Fruit fly (Drosophila melanogaster): Measurements from ENCODE around the gene Graf.

The Graf gene

dm6 chrX:15740288-15740726, 20.2 kb downstream of the Graf start (continued):
- peak; percentile 53 for TF ChIP-seq org-1 (GFP tag; optimal IDR thresholded peaks at IDR 0.05)
- peak; percentile 57 for TF ChIP-seq Dip3 (GFP tag; optimal IDR thresholded peaks at IDR 0.05)
- peak; percentile 85 for TF ChIP-seq Fer1 (GFP tag; optimal IDR thresholded peaks at IDR 0.05)
- TF ChIP-seq CG6854 (GFP tag; optimal IDR thresholded peaks at IDR 0.05) = peak; percentile 55
- no peak for TF ChIP-seq gsb-n (tag; optimal IDR thresholded peaks at IDR 0.05)
- TF ChIP-seq ase (GFP tag; IDR thresholded peaks at IDR 0.05) = peak; percentile 65; the same call in 1 of the 3 replicates
- TF ChIP-seq Meics (GFP tag; optimal IDR thresholded peaks at IDR 0.05) = peak; percentile 85
- TF ChIP-seq ci (GFP tag; IDR thresholded peaks at IDR 0.05) = peak; percentile 85
- peak; percentile 50; the same call in 1 of the 2 replicates for TF ChIP-seq Rx (GFP tag; IDR thresholded peaks at IDR 0.05)
- TF ChIP-seq CG12299 (tag; optimal IDR thresholded peaks at IDR 0.05) = peak; percentile 32
- TF ChIP-seq ERR (GFP tag; optimal IDR thresholded peaks at IDR 0.05) = peak; percentile 26
- TF ChIP-seq CG18764 (GFP tag; optimal IDR thresholded peaks at IDR 0.05) = peak; percentile 45
- TF ChIP-seq Drgx (GFP tag; IDR thresholded peaks at IDR 0.05) = peak; percentile 46
- no peak for TF ChIP-seq CG11398 (GFP tag; optimal IDR thresholded peaks at IDR 0.05)
- peak; percentile 45 for TF ChIP-seq gcm2 (GFP tag; optimal IDR thresholded peaks at IDR 0.05)
- TF ChIP-seq wek (GFP tag; optimal IDR thresholded peaks at IDR 0.05) = no peak
- TF ChIP-seq dan (GFP tag; IDR thresholded peaks at IDR 0.05) = no peak
- TF ChIP-seq CG12942 (GFP tag; optimal IDR thresholded peaks at IDR 0.05) = peak; percentile 30
- no peak for TF ChIP-seq CG11723 (GFP tag; optimal IDR thresholded peaks at IDR 0.05)
- TF ChIP-seq CG10565 (GFP tag; optimal IDR thresholded peaks at IDR 0.05) = no peak
- peak; percentile 69 for TF ChIP-seq B-H1 (GFP tag; IDR thresholded peaks at IDR 0.05)
- peak; percentile 42 for TF ChIP-seq ash1 (GFP tag; optimal IDR thresholded peaks at IDR 0.05)
- TF ChIP-seq CG6683 (GFP tag; optimal IDR thresholded peaks at IDR 0.05) = peak; percentile 63
- TF ChIP-seq bowl (GFP tag; IDR thresholded peaks at IDR 0.05) = no peak; the same call in 1 of the 2 replicates
- peak; percentile 80 for TF ChIP-seq Dek (tag; optimal IDR thresholded peaks at IDR 0.05)
- TF ChIP-seq CG34422 (GFP tag; IDR thresholded peaks at IDR 0.05) = peak; percentile 57; the same call in 1 of the 3 replicates
- no peak for TF ChIP-seq pb (GFP tag; optimal IDR thresholded peaks at IDR 0.05)
- peak; percentile 74 for TF ChIP-seq CG11504 (tag; optimal IDR thresholded peaks at IDR 0.05)
- peak; percentile 60 for TF ChIP-seq vfl (GFP tag; optimal IDR thresholded peaks at IDR 0.05)
- peak; percentile 59 for TF ChIP-seq CG43689 (GFP tag; IDR thresholded peaks at IDR 0.05)
- TF ChIP-seq D19A (tag; optimal IDR thresholded peaks at IDR 0.05) = peak; percentile 37
- TF ChIP-seq slbo (GFP tag; IDR thresholded peaks at IDR 0.05) = peak; percentile 91
- 0 out of 2 replicates have a peak, but pooled peaks have one; percentile 33 for TF ChIP-seq H2.0 (GFP tag; IDR thresholded peaks at IDR 0.05)
- TF ChIP-seq Sry-δ (GFP tag; optimal IDR thresholded peaks at IDR 0.05) = peak; percentile 12
- TF ChIP-seq HmgZ (tag; optimal IDR thresholded peaks at IDR 0.05) = peak; percentile 88
- TF ChIP-seq slou (GFP tag; optimal IDR thresholded peaks at IDR 0.05) = peak; percentile 9
- TF ChIP-seq so (GFP tag; IDR thresholded peaks at IDR 0.05) = 0 out of 3 replicates have a peak, but pooled peaks have one; percentile 31
- TF ChIP-seq CG17612 (GFP tag; IDR thresholded peaks at IDR 0.05) = peak; percentile 55; the same call in 1 of the 2 replicates
- TF ChIP-seq al (GFP tag; IDR thresholded peaks at IDR 0.05) = peak; percentile 66; the same call in 1 of the 2 replicates
- no peak for TF ChIP-seq TFAM (GFP tag; optimal IDR thresholded peaks at IDR 0.05)
- no peak for TF ChIP-seq CG12236 (GFP tag; optimal IDR thresholded peaks at IDR 0.05)
- TF ChIP-seq unc-4 (GFP tag; IDR thresholded peaks at IDR 0.05; ENCODE audit: partially characterized antibody) = no peak
- TF ChIP-seq CG3995 (GFP tag; optimal IDR thresholded peaks at IDR 0.05) = peak; percentile 14
- TF ChIP-seq sna (GFP tag; IDR thresholded peaks at IDR 0.05; ENCODE audit: partially characterized antibody) = no peak
- no peak for TF ChIP-seq ato (GFP tag; IDR thresholded peaks at IDR 0.05; ENCODE audit: partially characterized antibody)
- no peak for TF ChIP-seq Stat92E (GFP tag; optimal IDR thresholded peaks at IDR 0.05)
- TF ChIP-seq lov (optimal IDR thresholded peaks at IDR 0.05) = no peak
- TF ChIP-seq lov (GFP tag; IDR thresholded peaks at IDR 0.05) = no peak
- TF ChIP-seq CG32767 (GFP tag; IDR thresholded peaks at IDR 0.05) = no peak
- TF ChIP-seq Ptx1 (GFP tag; IDR thresholded peaks at IDR 0.05) = peak; percentile 75
- peak; percentile 79 for TF ChIP-seq CG15514 (GFP tag; optimal IDR thresholded peaks at IDR 0.05)
